Worm (Caenorhabditis elegans) whole organism, L1 larva: ENCODE results near the gene col-147.

Source experiments
- aha-1 ChIP-seq: fragments of 150-350 bp; optimal IDR thresholded peaks from 2 replicates; lab custom pipeline; 2014; ENCODE audit warnings: missing biosample characterization, missing genetic modification characterization
- alr-1 ChIP-seq: fragments of 200-800 bp; sonication (Bioruptor generic); optimal IDR thresholded peaks from 2 replicates; lab custom pipeline; 2018; ENCODE audit warnings: borderline replicate concordance, mild to moderate bottlenecking, missing genetic modification characterization, missing compliant biosample characterization
- aly-2 ChIP-seq: fragments of 150-350 bp; optimal IDR thresholded peaks from 2 replicates; lab custom pipeline; 2014; ENCODE audit warnings: missing biosample characterization, missing genetic modification characterization
- ama-1 ChIP-seq: fragments of 150-350 bp; optimal IDR thresholded peaks from 2 replicates; lab custom pipeline; 2014
- ceh-63 ChIP-seq: fragments of 200-800 bp; sonication (Bioruptor generic); optimal IDR thresholded peaks from 2 replicates; lab custom pipeline; 2018; ENCODE audit warnings: mild to moderate bottlenecking, missing genetic modification characterization, missing compliant biosample characterization
- ceh-8 ChIP-seq: fragments of 200-800 bp; sonication (Bioruptor generic); optimal IDR thresholded peaks from 2 replicates; lab custom pipeline; 2018; ENCODE audit warnings: mild to moderate bottlenecking, missing genetic modification characterization, moderate library complexity, missing compliant biosample characterization
- ceh-82 ChIP-seq, 3 experiments: fragments of 150-350 bp in 1 of 3; sonication (generic microtip) in 2 of 3; optimal IDR thresholded peaks; 2 replicates each; lab custom pipeline; 2014 to 2017; ENCODE audit warnings: missing biosample characterization in 3 of 3, missing genetic modification characterization in 3 of 3
- ceh-88 ChIP-seq: fragments of 200-800 bp; sonication (Bioruptor generic); IDR thresholded peaks from 2 replicates; pipeline ENCODE4 v1.3.6; 2022; ENCODE audit warnings: missing genetic modification characterization, missing compliant biosample characterization
- ceh-90 ChIP-seq: sonication (generic microtip); optimal IDR thresholded peaks from 2 replicates; lab custom pipeline; 2016; ENCODE audit warnings: missing genetic modification characterization, missing compliant biosample characterization
- dpl-1 ChIP-seq, 3 experiments: fragments of 150-350 bp in 2 of 3; sonication (generic microtip) in 1 of 3; optimal IDR thresholded peaks; 2 replicates each; lab custom pipeline; 2014 to 2017; ENCODE audit warnings: missing biosample characterization in 3 of 3, missing genetic modification characterization in 3 of 3, missing genetic modification reagents in 3 of 3
- dsc-1 ChIP-seq: sonication (generic microtip); optimal IDR thresholded peaks from 2 replicates; lab custom pipeline; 2016; ENCODE audit warnings: mild to moderate bottlenecking, missing genetic modification characterization, missing compliant biosample characterization
- efl-1 ChIP-seq, 4 experiments: fragments of 150-350 bp; optimal IDR thresholded peaks in 3 of 4; peaks in 1 of 4; 1 replicate in 1 of 4; 2 replicates in 3 of 4; lab custom pipeline; 2014; ENCODE audit warnings: missing biosample characterization in 2 of 4, missing genetic modification characterization in 2 of 4, missing genetic modification reagents in 2 of 4
- efl-3 ChIP-seq: fragments of 200-800 bp; sonication (Bioruptor generic); optimal IDR thresholded peaks from 2 replicates; lab custom pipeline; 2018; ENCODE audit warnings: mild to moderate bottlenecking, missing genetic modification characterization, missing compliant biosample characterization
- egl-13 ChIP-seq: sonication (generic microtip); optimal IDR thresholded peaks from 2 replicates; lab custom pipeline; 2016; ENCODE audit warnings: missing genotype, missing genetic modification reagents, missing genetic modification characterization, missing compliant biosample characterization
- egl-27 ChIP-seq, 2 experiments: fragments of 150-350 bp in 1 of 2; sonication (generic microtip); optimal IDR thresholded peaks; 3 replicates each; lab custom pipeline; 2017 to 2018; ENCODE audit warnings: missing biosample characterization in 2 of 2, missing genetic modification characterization in 2 of 2, missing genetic modification reagents in 2 of 2
- fkh-4 ChIP-seq: sonication (generic microtip); optimal IDR thresholded peaks from 2 replicates; lab custom pipeline; 2016; ENCODE audit warnings: missing compliant biosample characterization, missing genetic modification characterization, borderline replicate concordance
- fkh-8 ChIP-seq: sonication (generic microtip); optimal IDR thresholded peaks from 2 replicates; lab custom pipeline; 2016; ENCODE audit warnings: mild to moderate bottlenecking, missing genetic modification characterization, missing compliant biosample characterization
- fos-1 ChIP-seq: fragments of 150-350 bp; optimal IDR thresholded peaks from 2 replicates; lab custom pipeline; 2014; ENCODE audit warnings: missing biosample characterization, missing genetic modification characterization
- grh-1 ChIP-seq: fragments of 200-800 bp; sonication (Bioruptor generic); IDR thresholded peaks from 2 replicates; pipeline ENCODE4 v1.3.6; 2022; ENCODE audit warnings: missing genetic modification reagents, missing genetic modification characterization, missing compliant biosample characterization
- hlh-17 ChIP-seq: fragments of 200-800 bp; sonication (Bioruptor generic); optimal IDR thresholded peaks from 2 replicates; lab custom pipeline; 2018; ENCODE audit warnings: missing genetic modification characterization, mild to moderate bottlenecking, missing compliant biosample characterization, moderate library complexity, borderline replicate concordance
- hlh-4 ChIP-seq: sonication (generic microtip); optimal IDR thresholded peaks from 2 replicates; lab custom pipeline; 2016; ENCODE audit warnings: mild to moderate bottlenecking, missing genetic modification characterization, missing compliant biosample characterization
- hpl-2 ChIP-seq: fragments of 150-350 bp; optimal IDR thresholded peaks from 2 replicates; lab custom pipeline; 2014; ENCODE audit warnings: missing biosample characterization, missing genetic modification reagents, missing genetic modification characterization
- irx-1 ChIP-seq: sonication (generic microtip); optimal IDR thresholded peaks from 2 replicates; lab custom pipeline; 2016; ENCODE audit warnings: missing genetic modification characterization, missing compliant biosample characterization
- isw-1 ChIP-seq: fragments of 200-800 bp; sonication (Bioruptor generic); IDR thresholded peaks from 2 replicates; pipeline ENCODE4 v1.3.6; 2022; ENCODE audit warnings: missing genetic modification characterization, missing compliant biosample characterization
- lir-3 ChIP-seq: sonication (generic microtip); optimal IDR thresholded peaks from 2 replicates; lab custom pipeline; 2016; ENCODE audit warnings: mild to moderate bottlenecking, missing genetic modification characterization, moderate library complexity, missing compliant biosample characterization; ENCODE audit not compliant: poor library complexity
- lsy-2 ChIP-seq, 2 experiments: fragments of 150-350 bp; optimal IDR thresholded peaks; 2 replicates each; lab custom pipeline; 2014; ENCODE audit warnings: missing biosample characterization in 2 of 2, missing genetic modification characterization in 2 of 2
- mef-2 ChIP-seq: fragments of 150-350 bp; optimal IDR thresholded peaks from 2 replicates; lab custom pipeline; 2014; ENCODE audit warnings: missing biosample characterization, missing genetic modification characterization
- nhr-237 ChIP-seq: fragments of 150-350 bp; optimal IDR thresholded peaks from 2 replicates; lab custom pipeline; 2014; ENCODE audit warnings: missing biosample characterization, missing genetic modification characterization
- nhr-28 ChIP-seq: fragments of 150-350 bp; optimal IDR thresholded peaks from 2 replicates; lab custom pipeline; 2014; ENCODE audit warnings: missing biosample characterization, missing genetic modification characterization
- nhr-47 ChIP-seq: sonication (generic microtip); optimal IDR thresholded peaks from 2 replicates; lab custom pipeline; 2016; ENCODE audit warnings: mild to moderate bottlenecking, missing genetic modification characterization, moderate library complexity, missing compliant biosample characterization
- nhr-77 ChIP-seq: fragments of 150-350 bp; optimal IDR thresholded peaks from 2 replicates; lab custom pipeline; 2014; ENCODE audit warnings: missing biosample characterization, missing genetic modification characterization
- snu-23 ChIP-seq: sonication (generic microtip); optimal IDR thresholded peaks from 2 replicates; lab custom pipeline; 2016; ENCODE audit warnings: missing genetic modification characterization, missing compliant biosample characterization
- sup-37 ChIP-seq: fragments of 200-800 bp; sonication (Bioruptor generic); optimal IDR thresholded peaks from 2 replicates; lab custom pipeline; 2018; ENCODE audit warnings: mild to moderate bottlenecking, missing genetic modification characterization, missing compliant biosample characterization
- tbx-2 ChIP-seq: sonication (generic microtip); optimal IDR thresholded peaks from 2 replicates; lab custom pipeline; 2016; ENCODE audit warnings: missing genetic modification characterization, missing compliant biosample characterization
- tlp-1 ChIP-seq: fragments of 150-350 bp; optimal IDR thresholded peaks from 2 replicates; lab custom pipeline; 2014; ENCODE audit warnings: missing biosample characterization, missing genetic modification characterization
- unc-130 ChIP-seq: fragments of 150-350 bp; optimal IDR thresholded peaks from 2 replicates; lab custom pipeline; 2017; ENCODE audit warnings: missing biosample characterization, missing genetic modification characterization, inconsistent platforms
- unc-62 ChIP-seq: fragments of 150-350 bp; optimal IDR thresholded peaks from 2 replicates; lab custom pipeline; 2014; ENCODE audit warnings: missing biosample characterization, missing genetic modification reagents, missing genetic modification characterization
- unc-86 ChIP-seq: sonication (generic microtip); optimal IDR thresholded peaks from 2 replicates; lab custom pipeline; 2016; ENCODE audit warnings: missing genetic modification characterization, missing compliant biosample characterization
- unc-98 ChIP-seq: fragments of 200-800 bp; sonication (Bioruptor generic); IDR thresholded peaks from 2 replicates; pipeline ENCODE4 v1.3.6; 2022; ENCODE audit warnings: missing genetic modification characterization, missing compliant biosample characterization
- xbp-1 ChIP-seq: sonication (generic microtip); optimal IDR thresholded peaks from 2 replicates; lab custom pipeline; 2016; ENCODE audit warnings: missing genetic modification characterization, missing compliant biosample characterization
- zip-4 ChIP-seq: fragments of 200-800 bp; sonication (Bioruptor generic); optimal IDR thresholded peaks from 2 replicates; lab custom pipeline; 2018; ENCODE audit warnings: mild to moderate bottlenecking, missing genetic modification characterization, moderate library complexity, missing compliant biosample characterization
- ztf-11 ChIP-seq, 2 experiments: sonication (generic microtip); optimal IDR thresholded peaks; 2 replicates each; lab custom pipeline; 2016 to 2017; ENCODE audit warnings: missing genetic modification characterization in 2 of 2, missing biosample characterization in 1 of 2, missing compliant biosample characterization in 1 of 2
- ztf-4 ChIP-seq: fragments of 150-350 bp; optimal IDR thresholded peaks from 2 replicates; lab custom pipeline; 2014; ENCODE audit warnings: missing biosample characterization, missing genetic modification characterization

col-147 gene

ce11 chrV:9625604-9626446 lies 7.3 kb downstream of the col-147 start, which contains the start of gene T06E4.7:
TSS of gene T06E4.7 (plus strand) at chrV:9626396.
- TF ChIP-seq dsc-1 (tag; lab: Kevin White, UChicago): peak; percentile 29
- TF ChIP-seq unc-86 (tag; lab: Kevin White, UChicago): no peak
- no peak for TF ChIP-seq lsy-2 (tag; optimal IDR thresholded peaks at IDR 0.05; lab: Kevin White, UChicago)
- TF ChIP-seq aly-2 (tag; lab: Kevin White, UChicago): no peak
- TF ChIP-seq snu-23: no peak
- TF ChIP-seq ztf-11 (tag; optimal IDR thresholded peaks at IDR 0.05; lab: Kevin White, UChicago): no peak
- TF ChIP-seq fkh-8 (tag; lab: Kevin White, UChicago): no peak
- no peak for TF ChIP-seq egl-13 (tag; lab: Kevin White, UChicago)

DNA sequence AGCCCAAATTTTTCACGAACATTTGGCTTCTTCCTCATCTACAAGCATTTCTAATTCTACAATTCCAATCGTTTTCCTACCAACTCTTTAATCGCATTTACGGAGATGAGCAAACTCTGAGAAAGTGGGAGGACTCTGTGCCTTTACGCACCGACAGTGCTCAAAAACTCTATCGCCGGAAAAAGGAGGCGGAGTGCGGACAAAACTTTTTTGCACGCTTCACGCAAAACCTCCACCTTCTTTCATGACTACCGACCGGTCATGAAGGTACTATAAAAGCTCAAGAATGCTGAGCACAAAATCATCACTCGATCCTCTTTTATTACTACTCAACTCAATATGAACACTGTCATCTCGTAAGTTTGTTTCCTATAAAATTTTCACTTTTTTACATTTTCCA lies 8.0 kb downstream of the col-147 start, which contains the start of gene idpc-4:
idpc-4 (plus strand) TSS at position 301 of the 400 bp plus-strand sequence.
- TF ChIP-seq alr-1 (no peak), efl-1 (optimal IDR thresholded peaks at IDR 0.05; lab: Kevin White, UChicago) (no peak), efl-1 (GFP tag; optimal IDR thresholded peaks at IDR 0.05 in 1 of 2; lab: Kevin White, UChicago) (no peak), isw-1 (no peak), ztf-4 (no peak), aha-1 (tag; lab: Kevin White, UChicago) (no peak), zip-4 (GFP tag; lab: Kevin White, UChicago) (no peak), unc-62 (GFP tag; lab: Kevin White, UChicago) (no peak), nhr-77 (tag; lab: Kevin White, UChicago) (no peak), ceh-8 (no peak), tlp-1 (tag; lab: Kevin White, UChicago) (no peak), xbp-1 (tag; lab: Kevin White, UChicago) (no peak)

DNA sequence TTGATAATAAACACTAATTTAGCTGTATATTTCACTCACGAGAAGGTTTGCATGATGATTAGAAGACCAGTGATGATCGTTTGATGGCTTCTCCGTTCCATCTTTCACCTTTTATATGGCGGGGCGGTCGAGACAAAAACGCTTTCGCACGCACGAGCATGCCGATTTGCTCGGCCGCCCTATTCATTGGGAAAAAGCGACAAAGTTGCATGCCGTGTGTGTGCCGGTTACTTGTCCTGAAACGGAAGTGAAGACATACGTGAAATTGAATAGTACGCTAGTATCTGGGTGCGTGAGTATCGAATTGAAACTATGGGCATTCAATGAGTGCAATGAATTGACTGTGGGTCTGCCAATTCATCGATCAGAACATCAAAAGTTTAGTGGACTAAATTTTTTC lies 10.3 kb downstream of the col-147 start, which contains the start of gene idpc-5:
idpc-5 (minus strand) TSS at position 101 of the 400 bp plus-strand sequence.
- no peak for TF ChIP-seq dsc-1 (tag; lab: Kevin White, UChicago)
- TF ChIP-seq tbx-2 (tag; lab: Kevin White, UChicago): no peak
- TF ChIP-seq ceh-90: no peak
- no peak for TF ChIP-seq nhr-28
- no peak for TF ChIP-seq dpl-1 (GFP tag; optimal IDR thresholded peaks at IDR 0.05; lab: Kevin White, UChicago)
- no peak for TF ChIP-seq ztf-11 (tag; optimal IDR thresholded peaks at IDR 0.05; lab: Kevin White, UChicago)
- TF ChIP-seq irx-1 (tag; lab: Kevin White, UChicago): no peak
- TF ChIP-seq ztf-4: no peak
- no peak for TF ChIP-seq tlp-1 (tag; lab: Kevin White, UChicago)
- no peak for TF ChIP-seq lsy-2 (tag; optimal IDR thresholded peaks at IDR 0.05; lab: Kevin White, UChicago)
- TF ChIP-seq ceh-88 (GFP tag; lab: Robert Waterston, UW): no peak
- no peak for TF ChIP-seq efl-3
- no peak for TF ChIP-seq lir-3 (tag; lab: Kevin White, UChicago)
- no peak for TF ChIP-seq grh-1 (GFP tag; lab: Robert Waterston, UW)
- TF ChIP-seq fkh-8 (tag; lab: Kevin White, UChicago): no peak
- TF ChIP-seq unc-130: no peak
- TF ChIP-seq snu-23: no peak
- no peak for TF ChIP-seq nhr-237 (tag; lab: Kevin White, UChicago)
- TF ChIP-seq ceh-63 (GFP tag; lab: Kevin White, UChicago): no peak
- TF ChIP-seq ceh-82 (tag; optimal IDR thresholded peaks at IDR 0.05; lab: Kevin White, UChicago): no peak

DNA sequence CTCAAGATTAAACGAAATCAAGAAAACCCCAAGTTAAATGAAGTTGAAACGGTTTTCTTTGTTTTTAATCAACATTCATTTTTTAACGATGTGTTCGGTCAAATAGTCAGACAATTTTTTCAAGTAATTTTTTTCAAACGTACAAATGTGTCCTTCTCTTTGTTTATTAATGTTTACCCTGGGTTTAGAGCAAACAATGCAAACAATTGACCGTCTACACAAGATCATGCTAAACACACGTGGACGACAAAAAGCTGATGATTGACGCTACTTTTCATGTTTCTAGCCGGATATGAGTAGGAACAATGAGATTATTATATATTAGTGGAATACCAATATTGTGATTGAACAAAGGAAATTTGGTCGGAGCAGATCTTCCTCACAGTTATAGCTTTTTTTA lies 11.7 kb downstream of the col-147 start:
- TF ChIP-seq unc-130: no peak
- TF ChIP-seq nhr-47 (tag; lab: Kevin White, UChicago): no peak
- TF ChIP-seq aly-2 (tag; lab: Kevin White, UChicago): no peak
- TF ChIP-seq nhr-77 (tag; lab: Kevin White, UChicago): no peak
- no peak for TF ChIP-seq grh-1 (GFP tag; lab: Robert Waterston, UW)
- no peak for TF ChIP-seq hlh-17 (GFP tag; lab: Kevin White, UChicago)
- no peak for TF ChIP-seq ztf-11 (tag; optimal IDR thresholded peaks at IDR 0.05; lab: Kevin White, UChicago)
- no peak for TF ChIP-seq aha-1 (tag; lab: Kevin White, UChicago)
- no peak for TF ChIP-seq nhr-28
- no peak for TF ChIP-seq nhr-237 (tag; lab: Kevin White, UChicago)
- no peak for TF ChIP-seq mef-2 (tag; lab: Kevin White, UChicago)
- no peak for TF ChIP-seq alr-1
- no peak for TF ChIP-seq ama-1 (lab: Kevin White, UChicago)
- no peak for TF ChIP-seq sup-37 (GFP tag; lab: Kevin White, UChicago)
- no peak for TF ChIP-seq fkh-4
- no peak for TF ChIP-seq egl-27 (tag; optimal IDR thresholded peaks at IDR 0.05; lab: Kevin White, UChicago)
- TF ChIP-seq fos-1 (tag; lab: Kevin White, UChicago): no peak
- TF ChIP-seq hpl-2 (GFP tag; lab: Kevin White, UChicago): no peak
- no peak for TF ChIP-seq unc-98
- no peak for TF ChIP-seq hlh-4 (tag; lab: Kevin White, UChicago)
